Worm (Caenorhabditis elegans): ENCODE measurements around the gene C37C3.2.

ce11 chrV:7824138-7824537 lies 31.6 kb upstream of the C37C3.2 start:
- TF ChIP-seq dao-5 (tag; optimal IDR thresholded peaks at IDR 0.05), result no peak
- TF ChIP-seq him-1 (tag; optimal IDR thresholded peaks at IDR 0.05), result no peak
- TF ChIP-seq W03F9.2 (tag; optimal IDR thresholded peaks at IDR 0.05), result no peak
